Worm (Caenorhabditis elegans) whole organism, L4 larva: ENCODE results near the gene B0554.5.

Experiments
- dpl-1 ChIP-seq: fragments of 150-350 bp; optimal IDR thresholded peaks from 2 replicates; lab custom pipeline; 2014; ENCODE audit warnings: missing biosample characterization, missing genetic modification reagents, missing genetic modification characterization
- unc-130 ChIP-seq: sonication (generic microtip); optimal IDR thresholded peaks from 2 replicates; lab custom pipeline; 2016; ENCODE audit warnings: missing genetic modification reagents, missing genetic modification characterization, missing compliant biosample characterization

DNA sequence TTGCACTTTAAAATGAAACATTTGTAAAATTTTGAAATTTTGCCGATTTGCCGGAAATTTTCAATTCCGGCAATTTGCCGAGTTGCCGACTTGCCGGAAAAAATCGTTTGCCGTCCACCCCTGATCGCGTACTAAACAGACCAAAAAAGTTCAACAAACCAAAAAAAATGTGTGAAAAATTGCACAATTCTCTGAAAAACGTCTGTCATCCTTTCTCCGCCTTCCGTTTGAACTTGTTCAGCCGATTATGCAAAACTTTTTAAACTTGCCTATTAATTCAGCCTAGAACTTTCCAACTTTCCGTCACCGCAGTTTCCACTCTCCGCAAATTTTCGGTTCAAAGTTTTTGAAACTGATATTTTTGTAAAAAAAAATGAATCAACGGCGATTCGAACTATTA, at the start of gene B0554.5:
- TF ChIP-seq dpl-1 (GFP tag; lab: Kevin White, UChicago): no peak
- TF ChIP-seq unc-130 (GFP tag; lab: Kevin White, UChicago): no peak
